Fruit fly (Drosophila melanogaster): ENCODE results near the gene JhI-21.

Gene JhI-21

dm6 chr2L:12013741-12014393 lies 42.0 kb downstream of the JhI-21 start (continued):
- TF ChIP-seq hb (GFP tag; IDR thresholded peaks at IDR 0.05; ENCODE audit: partially characterized antibody): no peak
- no peak for TF ChIP-seq Nf-YC (tag; optimal IDR thresholded peaks at IDR 0.05)
- no peak for TF ChIP-seq CG10267 (tag; optimal IDR thresholded peaks at IDR 0.05)
- TF ChIP-seq sqz (GFP tag; optimal IDR thresholded peaks at IDR 0.05): no peak
- TF ChIP-seq CG17568 (GFP tag; optimal IDR thresholded peaks at IDR 0.05): no peak
- TF ChIP-seq CG9437 (GFP tag; optimal IDR thresholded peaks at IDR 0.05): no peak
- TF ChIP-seq da (GFP tag; optimal IDR thresholded peaks at IDR 0.05): no peak
- TF ChIP-seq bsh (GFP tag; optimal IDR thresholded peaks at IDR 0.05): peak in 1 of 2 experiments; percentile 42
- TF ChIP-seq H2.0 (GFP tag; IDR thresholded peaks at IDR 0.05): no peak
- TF ChIP-seq Doc3 (GFP tag; IDR thresholded peaks at IDR 0.05; ENCODE audit: partially characterized antibody): no peak
- TF ChIP-seq Hr78 (GFP tag; optimal IDR thresholded peaks at IDR 0.05): no peak

- TF ChIP-seq Poxn (GFP tag; IDR thresholded peaks at IDR 0.05): no peak
- TF ChIP-seq CG3726 (GFP tag; IDR thresholded peaks at IDR 0.05): no peak
These were observed 42.6 kb downstream of the JhI-21 start for dm6 chr2L:12013243-12013642.

DNA sequence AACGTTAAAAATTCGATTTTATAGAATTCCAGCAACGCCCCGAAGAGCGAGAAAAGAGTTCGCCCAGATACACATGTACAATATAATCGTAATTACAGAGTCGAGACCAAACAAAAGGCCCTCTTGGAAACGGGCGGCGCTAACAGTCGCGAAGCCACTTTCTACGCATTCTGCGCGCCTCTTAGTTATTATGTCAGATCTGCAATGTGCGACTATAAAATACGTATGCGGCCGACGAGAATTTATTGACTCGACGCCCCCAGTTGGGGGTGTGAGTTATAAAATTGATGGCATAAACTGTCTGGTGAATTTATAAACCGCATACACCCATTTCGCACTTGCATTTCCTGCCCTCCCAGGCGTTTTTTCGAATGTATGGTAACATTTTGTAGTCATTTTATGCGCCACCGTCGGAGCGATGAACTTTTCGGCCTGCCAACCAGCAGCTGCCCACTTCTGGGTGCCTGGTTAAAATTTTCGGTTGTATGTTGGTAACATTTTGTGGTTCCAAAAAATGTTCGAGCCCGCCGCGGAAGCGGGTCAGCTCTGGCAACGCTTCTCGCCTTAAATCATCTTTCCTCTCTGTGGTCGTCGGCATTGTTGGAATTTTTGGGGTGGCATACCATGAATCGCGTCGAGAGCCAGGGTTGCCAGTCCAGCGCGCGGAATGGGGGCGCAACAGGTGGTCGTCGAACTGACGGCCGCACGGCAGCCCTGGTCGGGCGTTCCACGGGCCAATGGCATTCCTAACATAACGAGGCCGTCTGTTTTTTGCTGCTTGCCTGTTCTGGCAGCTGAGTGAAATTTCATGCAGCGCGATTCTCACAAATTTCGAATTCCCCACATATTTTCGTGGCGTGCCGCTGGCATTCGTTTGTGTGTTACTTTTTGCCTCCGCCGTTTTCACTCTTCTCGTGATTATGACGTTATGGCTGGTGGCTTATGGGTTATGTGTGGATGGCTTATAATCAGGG lies 43.9 kb downstream of the JhI-21 start:
- TF ChIP-seq zen2 (GFP tag; IDR thresholded peaks at IDR 0.05; ENCODE audit: partially characterized antibody) (no peak), YL-1 (GFP tag; optimal IDR thresholded peaks at IDR 0.05) (peak; percentile 44), scrt (GFP tag; optimal IDR thresholded peaks at IDR 0.05) (no peak), CG17912 (GFP tag; optimal IDR thresholded peaks at IDR 0.05) (peak; percentile 6), Awh (GFP tag; IDR thresholded peaks at IDR 0.05) (no peak), Oli (tag; optimal IDR thresholded peaks at IDR 0.05) (peak; percentile 37), esg (GFP tag; conservative IDR thresholded peaks at IDR 0.05) (no peak), CG3281 (GFP tag; optimal IDR thresholded peaks at IDR 0.05) (peak; percentile 62), Hr3 (GFP tag; optimal IDR thresholded peaks at IDR 0.05) (peak; percentile 36), HmgZ (tag; optimal IDR thresholded peaks at IDR 0.05) (peak; percentile 94), CG34376 (GFP tag; optimal IDR thresholded peaks at IDR 0.05) (peak; percentile 82), cg (GFP tag; optimal IDR thresholded peaks at IDR 0.05) (peak; percentile 37), MBD-R2 (GFP tag; IDR thresholded peaks at IDR 0.05) (no peak), CG30020 (tag; optimal IDR thresholded peaks at IDR 0.05) (no peak), Pdp1 (GFP tag; optimal IDR thresholded peaks at IDR 0.05) (peak; percentile 72 to 94), CG16863 (GFP tag; optimal IDR thresholded peaks at IDR 0.05) (peak; percentile 68), CG16779 (GFP tag; IDR thresholded peaks at IDR 0.05) (no peak), CG11695 (GFP tag; IDR thresholded peaks at IDR 0.05) (no peak), Fer3 (tag; optimal IDR thresholded peaks at IDR 0.05) (peak; percentile 55), shn (GFP tag; optimal IDR thresholded peaks at IDR 0.05) (peak; percentile 87), CG18476 (GFP tag; optimal IDR thresholded peaks at IDR 0.05) (no peak), dimm (GFP tag; IDR thresholded peaks at IDR 0.05) (no peak), ems (GFP tag; optimal IDR thresholded peaks at IDR 0.05) (peak; percentile 74), CkIIα-i1 (GFP tag; IDR thresholded peaks at IDR 0.05) (no peak), CG17568 (GFP tag; optimal IDR thresholded peaks at IDR 0.05) (peak; percentile 45), CG8765 (GFP tag; IDR thresholded peaks at IDR 0.05) (no peak), ato (GFP tag; IDR thresholded peaks at IDR 0.05; ENCODE audit: partially characterized antibody) (no peak), NC2α (GFP tag; optimal IDR thresholded peaks at IDR 0.05) (peak; percentile 58), insv (GFP tag; optimal IDR thresholded peaks at IDR 0.05) (peak in 1 of 2 experiments; percentile 60), Dref (GFP tag; IDR thresholded peaks at IDR 0.05) (no peak), fd64A (GFP tag; optimal IDR thresholded peaks at IDR 0.05) (peak; percentile 52), Chrac-16 (GFP tag; optimal IDR thresholded peaks at IDR 0.05) (peak; percentile 64)
